Worm (Caenorhabditis elegans) whole organism, L4 larva: Measurements from ENCODE around the gene T13F2.4.

ENCODE experiments used
- nhr-102 ChIP-seq: sonication (generic microtip); optimal IDR thresholded peaks from 2 replicates; lab custom pipeline; 2016; ENCODE audit warnings: mild to moderate bottlenecking, missing genetic modification characterization, moderate library complexity, missing compliant biosample characterization
- nhr-76 ChIP-seq: fragments of 150-350 bp; optimal IDR thresholded peaks from 2 replicates; lab custom pipeline; 2014; ENCODE audit warnings: missing biosample characterization, missing genetic modification characterization

DNA sequence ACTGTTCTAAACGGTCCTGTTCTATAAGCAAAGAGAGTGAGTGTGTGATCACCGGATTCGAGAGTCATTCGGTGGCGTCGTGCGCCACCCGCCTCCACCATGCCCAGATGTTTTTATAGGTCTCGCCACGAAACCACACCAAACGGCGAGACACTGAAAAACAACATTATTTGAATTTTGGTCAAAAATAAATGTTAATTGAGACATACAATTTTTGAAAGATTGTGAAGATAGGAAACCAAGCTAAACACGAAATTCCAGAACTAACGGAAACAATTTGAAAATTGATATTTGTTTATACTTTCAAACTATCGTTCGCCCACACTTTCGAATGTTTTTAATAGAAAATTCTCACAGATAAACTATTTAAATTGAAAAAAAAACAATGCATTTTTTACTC is 34.9 kb downstream of the T13F2.4 start, which contains the start of gene catp-6:
- no peak for TF ChIP-seq nhr-76
- TF ChIP-seq nhr-102 (tag; lab: Kevin White, UChicago): no peak
